Fruit fly (Drosophila melanogaster) whole organism, embryonic: Measurements from ENCODE around the gene Doa.

Source experiments
- Abd-B ChIP-seq: fragments of 200-800 bp; sonication (Bioruptor generic); optimal IDR thresholded peaks from 2 replicates; lab custom pipeline; 2018; ENCODE audit warnings: missing biosample characterization, mild to moderate bottlenecking, missing genetic modification characterization, moderate library complexity
- BEAF-32 ChIP-seq: fragments of 200-800 bp; sonication (Bioruptor generic); optimal IDR thresholded peaks from 3 replicates; lab custom pipeline; 2017; ENCODE audit warnings: missing biosample characterization, missing genetic modification characterization, mild to moderate bottlenecking, moderate library complexity, missing genetic modification reagents
- Bteb2 ChIP-seq: fragments of 200-800 bp; sonication (Bioruptor generic); optimal IDR thresholded peaks from 2 replicates; lab custom pipeline; 2016; ENCODE audit warnings: missing biosample characterization, missing genetic modification characterization
- CG10209 ChIP-seq: fragments of 200-800 bp; sonication (Bioruptor generic); optimal IDR thresholded peaks from 3 replicates; lab custom pipeline; 2017; ENCODE audit warnings: missing biosample characterization, mild to moderate bottlenecking, missing genetic modification characterization, missing genetic modification reagents
- CG1024 ChIP-seq: fragments of 200-800 bp; sonication (Bioruptor generic); IDR thresholded peaks from 2 replicates; pipeline ENCODE4 v1.3.6; 2022; ENCODE audit warnings: missing biosample characterization, missing genetic modification characterization
- CG10654 ChIP-seq: fragments of 200-800 bp; sonication (Bioruptor generic); optimal IDR thresholded peaks from 2 replicates; lab custom pipeline; 2016; ENCODE audit warnings: missing biosample characterization, missing genetic modification characterization
- CG12391 ChIP-seq: fragments of 200-800 bp; sonication (Bioruptor generic); optimal IDR thresholded peaks from 3 replicates; lab custom pipeline; 2018; ENCODE audit warnings: missing biosample characterization, mild to moderate bottlenecking, missing genetic modification characterization, moderate library complexity
- CG16863 ChIP-seq: fragments of 200-800 bp; sonication (Bioruptor generic); optimal IDR thresholded peaks from 3 replicates; lab custom pipeline; 2016; ENCODE audit warnings: missing biosample characterization, missing genetic modification characterization
- CG31388 ChIP-seq: fragments of 200-800 bp; sonication (Bioruptor generic); optimal IDR thresholded peaks from 2 replicates; lab custom pipeline; 2016; ENCODE audit warnings: missing biosample characterization, missing genetic modification characterization
- CG34224 ChIP-seq: fragments of 200-800 bp; sonication (Bioruptor generic); IDR thresholded peaks from 3 replicates; pipeline ENCODE4 v1.3.6; 2022; ENCODE audit warnings: missing biosample characterization, missing genetic modification characterization; ENCODE audit not compliant: partially characterized antibody
- CG4424 ChIP-seq: fragments of 200-800 bp; sonication (Bioruptor generic); optimal IDR thresholded peaks from 3 replicates; lab custom pipeline; 2016; ENCODE audit warnings: missing biosample characterization, missing genetic modification characterization
- CG4617 ChIP-seq: fragments of 200-800 bp; sonication (Bioruptor generic); optimal IDR thresholded peaks from 3 replicates; lab custom pipeline; 2016; ENCODE audit warnings: missing biosample characterization, missing genetic modification characterization, borderline replicate concordance
- CG6175 ChIP-seq: fragments of 200-800 bp; sonication (Bioruptor generic); IDR thresholded peaks from 3 replicates; pipeline ENCODE4 v1.3.6; 2022; ENCODE audit warnings: missing biosample characterization, missing genetic modification characterization
- CG6854 ChIP-seq: fragments of 200-800 bp; sonication (Bioruptor generic); optimal IDR thresholded peaks from 3 replicates; lab custom pipeline; 2017; ENCODE audit warnings: missing biosample characterization, mild to moderate bottlenecking, missing genetic modification characterization
- CG7839 ChIP-seq: fragments of 200-800 bp; sonication (Bioruptor generic); optimal IDR thresholded peaks from 3 replicates; lab custom pipeline; 2018; ENCODE audit warnings: missing biosample characterization, mild to moderate bottlenecking, missing genetic modification characterization, moderate library complexity
- CG8290 ChIP-seq, 3 experiments: fragments of 200-800 bp; sonication (Bioruptor generic); optimal IDR thresholded peaks; 2 replicates each; lab custom pipeline; 2016 to 2019; ENCODE audit warnings: missing biosample characterization in 3 of 3, missing genetic modification characterization in 3 of 3, mild to moderate bottlenecking in 2 of 3, moderate library complexity in 1 of 3
- CG8388 ChIP-seq: fragments of 200-800 bp; sonication (Bioruptor generic); optimal IDR thresholded peaks from 2 replicates; lab custom pipeline; 2019; ENCODE audit warnings: missing biosample characterization, mild to moderate bottlenecking, missing genetic modification characterization, moderate library complexity
- Dfd ChIP-seq, 2 experiments: fragments of >200 bp; optimal IDR thresholded peaks; 2 replicates each; lab custom pipeline; 2017; ENCODE audit warnings: missing biosample characterization in 2 of 2, missing genetic modification characterization in 2 of 2
- Gsc ChIP-seq: fragments of 200-800 bp; sonication (Bioruptor generic); IDR thresholded peaks from 2 replicates; pipeline ENCODE4 v1.3.6; 2022; ENCODE audit warnings: missing biosample characterization, missing genetic modification characterization
- Hand ChIP-seq: fragments of 200-800 bp; sonication (Bioruptor generic); optimal IDR thresholded peaks from 2 replicates; lab custom pipeline; 2017; ENCODE audit warnings: mild to moderate bottlenecking, missing biosample characterization, missing genetic modification reagents, missing genetic modification characterization
- Hr78 ChIP-seq, 2 experiments: fragments of 200-800 bp in 1 of 2; fragments of >200 bp in 1 of 2; sonication (Bioruptor generic) in 1 of 2; optimal IDR thresholded peaks; 2 replicates each; lab custom pipeline; 2017 to 2019; ENCODE audit warnings: missing biosample characterization in 2 of 2, missing genetic modification characterization in 2 of 2, mild to moderate bottlenecking in 1 of 2, moderate library complexity in 1 of 2
- Med ChIP-seq: fragments of 200-800 bp; sonication (Bioruptor generic); peaks from one replicate; lab custom pipeline; 2016; ENCODE audit warnings: missing biosample characterization, missing genetic modification characterization, mild to moderate bottlenecking, inconsistent platforms, moderate library complexity
- NC2β ChIP-seq: fragments of 200-800 bp; sonication (Bioruptor generic); optimal IDR thresholded peaks from 2 replicates; lab custom pipeline; 2016; ENCODE audit warnings: missing biosample characterization, missing genetic modification characterization
- Stat92E ChIP-seq, 3 experiments: fragments of >200 bp in 2 of 3; fragments of 200-800 bp in 1 of 3; sonication (Bioruptor generic) in 1 of 3; optimal IDR thresholded peaks; 2 replicates each; lab custom pipeline; 2017 to 2019; ENCODE audit warnings: missing biosample characterization in 3 of 3, missing genetic modification characterization in 3 of 3, mild to moderate bottlenecking in 1 of 3, moderate library complexity in 1 of 3
- btn ChIP-seq: fragments of 200-800 bp; sonication (Bioruptor generic); optimal IDR thresholded peaks from 2 replicates; lab custom pipeline; 2016; ENCODE audit warnings: missing biosample characterization, missing genetic modification characterization
- cg ChIP-seq: fragments of 200-800 bp; sonication (Bioruptor generic); optimal IDR thresholded peaks from 3 replicates; lab custom pipeline; 2019; ENCODE audit warnings: missing biosample characterization, mild to moderate bottlenecking, missing genetic modification characterization, moderate library complexity
- dmrt99B ChIP-seq: fragments of 200-800 bp; sonication (Bioruptor generic); optimal IDR thresholded peaks from 2 replicates; lab custom pipeline; 2018; ENCODE audit warnings: missing biosample characterization, mild to moderate bottlenecking, missing genetic modification characterization, moderate library complexity
- ems ChIP-seq: fragments of 200-800 bp; sonication (Bioruptor generic); optimal IDR thresholded peaks from 3 replicates; lab custom pipeline; 2016; ENCODE audit warnings: missing biosample characterization, missing genetic modification characterization
- fru ChIP-seq: fragments of >200 bp; optimal IDR thresholded peaks from 2 replicates; lab custom pipeline; 2017
- gce ChIP-seq: fragments of 200-800 bp; sonication (Bioruptor generic); IDR thresholded peaks from 3 replicates; pipeline ENCODE4 v1.3.6; 2022; ENCODE audit warnings: missing biosample characterization, missing genetic modification characterization
- gem ChIP-seq: fragments of 200-800 bp; sonication (Bioruptor generic); optimal IDR thresholded peaks from 2 replicates; lab custom pipeline; 2019; ENCODE audit warnings: missing biosample characterization, mild to moderate bottlenecking, missing genetic modification characterization, moderate library complexity
- her ChIP-seq: fragments of 200-800 bp; sonication (Bioruptor generic); optimal IDR thresholded peaks from 2 replicates; lab custom pipeline; 2016; ENCODE audit warnings: missing biosample characterization, missing genetic modification characterization
- kah ChIP-seq: fragments of 200-800 bp; sonication (Bioruptor generic); optimal IDR thresholded peaks from 2 replicates; lab custom pipeline; 2018; ENCODE audit warnings: missing biosample characterization, mild to moderate bottlenecking, missing genetic modification characterization
- lbe ChIP-seq: fragments of 200-800 bp; sonication (Bioruptor generic); optimal IDR thresholded peaks from 2 replicates; lab custom pipeline; 2016; ENCODE audit warnings: missing biosample characterization, mild to moderate bottlenecking, missing genetic modification characterization
- nerfin-1 ChIP-seq: fragments of 200-800 bp; sonication (Bioruptor generic); optimal IDR thresholded peaks from 3 replicates; lab custom pipeline; 2019; ENCODE audit warnings: missing biosample characterization, mild to moderate bottlenecking, missing genetic modification characterization, moderate library complexity
- nerfin-2 ChIP-seq: fragments of 200-800 bp; sonication (Bioruptor generic); IDR thresholded peaks from 2 replicates; pipeline ENCODE4 v1.3.6; 2022; ENCODE audit warnings: missing biosample characterization, missing genetic modification characterization; ENCODE audit not compliant: partially characterized antibody
- pho ChIP-seq: fragments of 200-800 bp; sonication (Bioruptor generic); optimal IDR thresholded peaks from 2 replicates; lab custom pipeline; 2016; ENCODE audit warnings: missing biosample characterization, missing genetic modification characterization
- pnt ChIP-seq: fragments of 200-800 bp; sonication (Bioruptor generic); optimal IDR thresholded peaks from 3 replicates; lab custom pipeline; 2016; ENCODE audit warnings: missing biosample characterization, missing genetic modification characterization
- row ChIP-seq: fragments of 200-800 bp; sonication (Bioruptor generic); IDR thresholded peaks from 3 replicates; pipeline ENCODE4 v1.3.6; 2022; ENCODE audit warnings: missing biosample characterization, missing genetic modification characterization
- sens ChIP-seq: fragments of 200-800 bp; sonication (Bioruptor generic); peaks from one replicate; lab custom pipeline; 2016; ENCODE audit warnings: missing biosample characterization, missing genetic modification characterization
- seq ChIP-seq: fragments of 200-800 bp; sonication (Bioruptor generic); IDR thresholded peaks from 2 replicates; pipeline ENCODE4 v1.3.6; 2022; ENCODE audit warnings: missing biosample characterization, missing genetic modification characterization
- sob ChIP-seq: fragments of 200-800 bp; sonication (Bioruptor generic); IDR thresholded peaks from 2 replicates; pipeline ENCODE4 v1.3.6; 2022; ENCODE audit warnings: missing biosample characterization, missing genetic modification characterization
- tin ChIP-seq: fragments of 200-800 bp; sonication (Bioruptor generic); optimal IDR thresholded peaks from 3 replicates; lab custom pipeline; 2016; ENCODE audit warnings: missing biosample characterization, missing genetic modification characterization
- tx ChIP-seq: fragments of 200-800 bp; sonication (Bioruptor generic); optimal IDR thresholded peaks from 2 replicates; lab custom pipeline; 2016; ENCODE audit warnings: missing biosample characterization, missing genetic modification characterization
- usp ChIP-seq: fragments of >200 bp; optimal IDR thresholded peaks from 2 replicates; lab custom pipeline; 2017; ENCODE audit warnings: missing biosample characterization, missing genetic modification characterization
- vnd ChIP-seq: fragments of 200-800 bp; sonication (Bioruptor generic); IDR thresholded peaks from 3 replicates; pipeline ENCODE4 v1.3.6; 2022; ENCODE audit warnings: missing biosample characterization, missing genetic modification characterization; ENCODE audit not compliant: partially characterized antibody
- yki ChIP-seq: fragments of >200 bp; optimal IDR thresholded peaks from 3 replicates; lab custom pipeline; 2018
- zfh1 ChIP-seq: fragments of 200-800 bp; sonication (Bioruptor generic); IDR thresholded peaks from 3 replicates; pipeline ENCODE4 v1.3.6; 2022; ENCODE audit warnings: missing biosample characterization, missing genetic modification characterization
- zfh2 ChIP-seq: fragments of 200-800 bp; sonication (Bioruptor generic); optimal IDR thresholded peaks from 2 replicates; lab custom pipeline; 2016; ENCODE audit warnings: missing biosample characterization, missing genetic modification characterization

Doa gene

dm6 chr3R:28880066-28880842 lies 7.6 kb upstream of the Doa start, which contains the start of the genes Nepl19 and Nepl20 (continued):
- TF ChIP-seq sob (GFP tag; lab: Robert Waterston, UW) (peak; percentile 88), her (GFP tag; lab: Kevin White, UChicago) (no peak), vnd (GFP tag; lab: Robert Waterston, UW) (no peak), NC2β (peak; percentile 23), CG6175 (GFP tag; lab: Robert Waterston, UW) (peak; percentile 70; the same call in 2 of the 3 replicates), tin (GFP tag; lab: Kevin White, UChicago) (peak; percentile 77), nerfin-1 (tag; lab: Kevin White, UChicago) (peak; percentile 60), CG10654 (GFP tag; lab: Kevin White, UChicago) (peak; percentile 68), CG12391 (tag; lab: Kevin White, UChicago) (peak; percentile 81), CG16863 (peak; percentile 36), btn (no peak), CG1024 (GFP tag; lab: Robert Waterston, UW) (peak; percentile 67), CG8388 (peak; percentile 76), Stat92E (GFP tag; optimal IDR thresholded peaks at IDR 0.05; lab: Kevin White, UChicago) (no peak), row (GFP tag; lab: Robert Waterston, UW) (peak; percentile 88), Hr78 (GFP tag; optimal IDR thresholded peaks at IDR 0.05; lab: Kevin White, UChicago) (peak in 1 of 2 experiments; percentile 36), kah (GFP tag; lab: Kevin White, UChicago) (peak; percentile 49), Hand (GFP tag; lab: Kevin White, UChicago) (peak; percentile 64), zfh1 (GFP tag; lab: Robert Waterston, UW) (peak; percentile 84), dmrt99B (tag; lab: Kevin White, UChicago) (peak; percentile 80), CG7839 (tag; lab: Kevin White, UChicago) (peak; percentile 88), nerfin-2 (no peak), seq (GFP tag; lab: Robert Waterston, UW) (peak; percentile 77; the same call in 1 of the 2 replicates), CG4617 (GFP tag; lab: Kevin White, UChicago) (no peak), yki (lab: Kevin White, UChicago) (no peak), lbe (peak; percentile 78), Dfd (GFP tag; optimal IDR thresholded peaks at IDR 0.05; lab: Kevin White, UChicago) (no peak), zfh2 (GFP tag; lab: Kevin White, UChicago) (peak; percentile 44), usp (GFP tag; lab: Kevin White, UChicago) (no peak), gem (tag; lab: Kevin White, UChicago) (peak; percentile 88), cg (GFP tag; lab: Kevin White, UChicago) (no peak), CG10209 (GFP tag; lab: Kevin White, UChicago) (peak; percentile 73), CG31388 (peak; percentile 43), CG8290 (GFP tag; optimal IDR thresholded peaks at IDR 0.05; lab: Kevin White, UChicago) (no peak), CG8290 (tag; optimal IDR thresholded peaks at IDR 0.05; lab: Kevin White, UChicago) (peak in 1 of 2 experiments; percentile 92), ems (GFP tag; lab: Kevin White, UChicago) (peak; percentile 63), BEAF-32 (GFP tag; lab: Kevin White, UChicago) (peak; percentile 52), Med (GFP tag; lab: Kevin White, UChicago) (peak; percentile 91), CG34224 (GFP tag; lab: Robert Waterston, UW) (no peak), Gsc (GFP tag; lab: Robert Waterston, UW) (peak; percentile 49), Bteb2 (GFP tag; lab: Kevin White, UChicago) (peak; percentile 45), CG4424 (GFP tag; lab: Kevin White, UChicago) (peak; percentile 77), fru (lab: Kevin White, UChicago) (no peak), sens (GFP tag; lab: Kevin White, UChicago) (peak; percentile 93), Abd-B (peak; percentile 49), CG6854 (peak; percentile 37), gce (GFP tag; lab: Robert Waterston, UW) (peak; percentile 78), tx (GFP tag; lab: Kevin White, UChicago) (no peak), pho (GFP tag; lab: Kevin White, UChicago) (peak; percentile 34), pnt (GFP tag; lab: Kevin White, UChicago) (peak; percentile 29)
